Worm (Caenorhabditis elegans) whole organism, mixed stage, embryonic: ENCODE results near the gene F59B1.2.
"Not testable (repeated sequence)": the region's sequence is repeated elsewhere in the genome, so short reads cannot be mapped to it uniquely, and the experiment has no call there.

Experiments used
- M03D4.4 ChIP-seq: sonication (generic microtip); optimal IDR thresholded peaks from 2 replicates; lab custom pipeline; 2017; ENCODE audit warnings: mild to moderate bottlenecking, missing genetic modification characterization, missing compliant biosample characterization
- bed-3 ChIP-seq: fragments of 200-800 bp; sonication (Bioruptor generic); optimal IDR thresholded peaks from 3 replicates; lab custom pipeline; 2018; ENCODE audit warnings: mild to moderate bottlenecking, missing genetic modification characterization, moderate library complexity, missing compliant biosample characterization
- ceh-43 ChIP-seq: fragments of 200-800 bp; sonication (Bioruptor generic); optimal IDR thresholded peaks from 2 replicates; lab custom pipeline; 2018; ENCODE audit warnings: mild to moderate bottlenecking, missing genetic modification characterization, moderate library complexity, missing compliant biosample characterization
- ceh-83 ChIP-seq: fragments of 200-800 bp; sonication (Bioruptor generic); optimal IDR thresholded peaks from 2 replicates; lab custom pipeline; 2018; ENCODE audit warnings: mild to moderate bottlenecking, missing genetic modification characterization, missing compliant biosample characterization
- ces-1 ChIP-seq: fragments of 150-350 bp; optimal IDR thresholded peaks from 2 replicates; lab custom pipeline; 2014; ENCODE audit warnings: missing biosample characterization, missing genetic modification reagents, missing genetic modification characterization
- cnd-1 ChIP-seq: fragments of 200-800 bp; sonication (Bioruptor generic); optimal IDR thresholded peaks from 2 replicates; lab custom pipeline; 2018; ENCODE audit warnings: mild to moderate bottlenecking, missing genetic modification characterization, missing compliant biosample characterization
- drap-1 ChIP-seq: fragments of 200-800 bp; sonication (Bioruptor generic); optimal IDR thresholded peaks from 3 replicates; lab custom pipeline; 2018; ENCODE audit warnings: mild to moderate bottlenecking, missing genetic modification characterization, missing compliant biosample characterization
- elt-3 ChIP-seq: fragments of 150-350 bp; optimal IDR thresholded peaks from 2 replicates; lab custom pipeline; 2014; ENCODE audit warnings: missing biosample characterization, missing genetic modification characterization
- flh-1 ChIP-seq: fragments of 200-800 bp; sonication (Bioruptor generic); optimal IDR thresholded peaks from 2 replicates; lab custom pipeline; 2018; ENCODE audit warnings: mild to moderate bottlenecking, missing genetic modification characterization, moderate library complexity, missing compliant biosample characterization
- ham-2 ChIP-seq: fragments of 200-800 bp; sonication (Bioruptor generic); optimal IDR thresholded peaks from 2 replicates; lab custom pipeline; 2018; ENCODE audit warnings: mild to moderate bottlenecking, missing genetic modification characterization, missing compliant biosample characterization
- lin-32 ChIP-seq: fragments of 200-800 bp; sonication (Bioruptor generic); optimal IDR thresholded peaks from 2 replicates; lab custom pipeline; 2018; ENCODE audit warnings: mild to moderate bottlenecking, missing genetic modification characterization, missing compliant biosample characterization
- lsy-2 ChIP-seq: fragments of 150-350 bp; optimal IDR thresholded peaks from 2 replicates; lab custom pipeline; 2014; ENCODE audit warnings: missing biosample characterization, missing genetic modification characterization
- mab-5 ChIP-seq: fragments of 150-350 bp; optimal IDR thresholded peaks from 2 replicates; lab custom pipeline; 2014; ENCODE audit warnings: missing biosample characterization, missing genetic modification characterization
- mep-1 ChIP-seq: fragments of 150-350 bp; optimal IDR thresholded peaks from 2 replicates; lab custom pipeline; 2017; ENCODE audit warnings: missing biosample characterization, missing genetic modification reagents, missing genetic modification characterization, inconsistent platforms
- mls-2 ChIP-seq: sonication (generic microtip); optimal IDR thresholded peaks from 2 replicates; lab custom pipeline; 2016; ENCODE audit warnings: mild to moderate bottlenecking, missing genetic modification characterization, moderate library complexity, missing compliant biosample characterization
- nhr-12 ChIP-seq: fragments of 150-350 bp; optimal IDR thresholded peaks from 2 replicates; lab custom pipeline; 2014; ENCODE audit warnings: missing biosample characterization, missing genetic modification characterization
- nhr-2 ChIP-seq: fragments of 150-350 bp; optimal IDR thresholded peaks from 2 replicates; lab custom pipeline; 2014; ENCODE audit warnings: missing biosample characterization, missing genetic modification characterization
- nhr-237 ChIP-seq: fragments of 150-350 bp; optimal IDR thresholded peaks from 2 replicates; lab custom pipeline; 2014; ENCODE audit warnings: missing biosample characterization, missing genetic modification characterization
- nhr-28 ChIP-seq: fragments of 150-350 bp; optimal IDR thresholded peaks from 2 replicates; lab custom pipeline; 2014; ENCODE audit warnings: missing biosample characterization, missing genetic modification characterization
- nhr-76 ChIP-seq: sonication (generic microtip); optimal IDR thresholded peaks from 2 replicates; lab custom pipeline; 2017; ENCODE audit warnings: missing biosample characterization, missing genetic modification characterization
- pha-4 ChIP-seq: fragments of 150-350 bp; optimal IDR thresholded peaks from 2 replicates; lab custom pipeline; 2018; ENCODE audit warnings: missing biosample characterization, missing genetic modification reagents, missing genetic modification characterization
- sem-2 ChIP-seq: fragments of 200-800 bp; sonication (Bioruptor generic); optimal IDR thresholded peaks from 2 replicates; lab custom pipeline; 2018; ENCODE audit warnings: mild to moderate bottlenecking, missing genetic modification characterization, missing compliant biosample characterization
- snpc-4 ChIP-seq: fragments of 150-350 bp; optimal IDR thresholded peaks from 2 replicates; lab custom pipeline; 2014; ENCODE audit warnings: missing biosample characterization, missing genetic modification characterization
- sptf-1 ChIP-seq: sonication (generic microtip); optimal IDR thresholded peaks from 2 replicates; lab custom pipeline; 2017; ENCODE audit warnings: mild to moderate bottlenecking, missing genetic modification characterization, moderate library complexity, missing compliant biosample characterization
- tbx-8 ChIP-seq: fragments of 200-800 bp; sonication (Bioruptor generic); optimal IDR thresholded peaks from 2 replicates; lab custom pipeline; 2018; ENCODE audit warnings: mild to moderate bottlenecking, missing genetic modification characterization, moderate library complexity, missing compliant biosample characterization
- unc-120 ChIP-seq: sonication (generic microtip); optimal IDR thresholded peaks from 2 replicates; lab custom pipeline; 2017; ENCODE audit warnings: missing genetic modification characterization, missing compliant biosample characterization; ENCODE audit not compliant: poor library complexity, severe bottlenecking
- unc-39 ChIP-seq: fragments of 150-350 bp; optimal IDR thresholded peaks from 2 replicates; lab custom pipeline; 2014; ENCODE audit warnings: missing biosample characterization, missing genetic modification characterization
- unc-62 ChIP-seq: fragments of 150-350 bp; optimal IDR thresholded peaks from 2 replicates; lab custom pipeline; 2014; ENCODE audit warnings: missing biosample characterization, missing genetic modification reagents, missing genetic modification characterization
- ztf-11 ChIP-seq: fragments of 150-350 bp; optimal IDR thresholded peaks from 2 replicates; lab custom pipeline; 2014; ENCODE audit warnings: missing biosample characterization, missing genetic modification characterization

The F59B1.2 gene

ce11 chrV:3588223-3588622 is 44.9 kb upstream of the F59B1.2 start:
- TF ChIP-seq cnd-1 (tag; lab: Kevin White, UChicago) (no peak), drap-1 (GFP tag; lab: Kevin White, UChicago) (no peak), nhr-76 (tag; lab: Kevin White, UChicago) (no peak), mls-2 (tag; lab: Kevin White, UChicago) (no peak), mep-1 (tag; lab: Kevin White, UChicago) (no peak), nhr-28 (tag; lab: Kevin White, UChicago) (no peak), nhr-2 (no peak), elt-3 (no peak), ham-2 (GFP tag; lab: Kevin White, UChicago) (no peak)

- no peak for TF ChIP-seq pha-4 (tag; lab: Kevin White, UChicago)
- no peak for TF ChIP-seq M03D4.4 (tag; lab: Kevin White, UChicago)
- no peak for TF ChIP-seq cnd-1 (tag; lab: Kevin White, UChicago)
- no peak for TF ChIP-seq unc-120 (tag; lab: Kevin White, UChicago)
- no peak for TF ChIP-seq ceh-43
- no peak for TF ChIP-seq mep-1 (tag; lab: Kevin White, UChicago)
- TF ChIP-seq nhr-12 (tag; lab: Kevin White, UChicago) = no peak
- TF ChIP-seq lin-32 (GFP tag; lab: Kevin White, UChicago) = no peak
Measured at ce11 chrV:3592099-3592498, 41.0 kb upstream of the F59B1.2 start, which contains the start of gene T22F3.12. Gene T22F3.12 (minus strand): TSS chrV:3592199.

- no peak for TF ChIP-seq nhr-12 (tag; lab: Kevin White, UChicago)
- TF ChIP-seq sptf-1 (tag; lab: Kevin White, UChicago) = no peak
- no peak for TF ChIP-seq snpc-4 (tag; lab: Kevin White, UChicago)
- no peak for TF ChIP-seq mab-5
- TF ChIP-seq drap-1 (GFP tag; lab: Kevin White, UChicago) = no peak
- TF ChIP-seq bed-3 = no peak
- TF ChIP-seq tbx-8 = no peak
- no peak for TF ChIP-seq mep-1 (tag; lab: Kevin White, UChicago)
- no peak for TF ChIP-seq flh-1
- no peak for TF ChIP-seq ces-1 (GFP tag; lab: Kevin White, UChicago)
- no peak for TF ChIP-seq ztf-11 (tag; lab: Kevin White, UChicago)
- no peak for TF ChIP-seq ham-2 (GFP tag; lab: Kevin White, UChicago)
- TF ChIP-seq unc-39 (tag; lab: Kevin White, UChicago) = no peak
Measured at ce11 chrV:3594936-3595335, 38.2 kb upstream of the F59B1.2 start, which contains the start of gene srh-213. Gene srh-213 (minus strand): TSS chrV:3595036.

ce11 chrV:3597052-3597451 is 36.1 kb upstream of the F59B1.2 start, which contains the start of gene srh-212:
Gene srh-212 (minus strand): TSS chrV:3597152.
- not testable (repeated sequence) for TF ChIP-seq lsy-2 (tag; lab: Kevin White, UChicago); lin-32 (GFP tag; lab: Kevin White, UChicago); sem-2 (GFP tag; lab: Kevin White, UChicago)

- TF ChIP-seq nhr-12 (tag; lab: Kevin White, UChicago) = no peak
- TF ChIP-seq M03D4.4 (tag; lab: Kevin White, UChicago) = no peak
- no peak for TF ChIP-seq ceh-83 (GFP tag; lab: Kevin White, UChicago)
- no peak for TF ChIP-seq nhr-237 (tag; lab: Kevin White, UChicago)
- no peak for TF ChIP-seq pha-4 (tag; lab: Kevin White, UChicago)
- TF ChIP-seq lin-32 (GFP tag; lab: Kevin White, UChicago) = no peak
Measured at ce11 chrV:3600570-3600969, 32.6 kb upstream of the F59B1.2 start, which contains the start of gene T22F3.7. Gene T22F3.7 (minus strand): TSS chrV:3600670.

ce11 chrV:3605325-3605724 is 27.8 kb upstream of the F59B1.2 start, which contains the start of gene T22F3.8:
Gene T22F3.8 (minus strand): TSS chrV:3605425.
- TF ChIP-seq ces-1 (GFP tag; lab: Kevin White, UChicago) (no peak), unc-62 (GFP tag; lab: Kevin White, UChicago) (no peak), flh-1 (no peak)
- TF ChIP-seq, all 35 proteins: peak for 0
